Fruit fly (Drosophila melanogaster) whole organism, prepupa: Measurements from ENCODE around the gene Acbp3.
A peak's percentile ranks its signal among the peaks of the same experiment; 100 is the strongest.

Experiments
- Blimp-1 ChIP-seq: fragments of 200-800 bp; sonication (Bioruptor generic); optimal IDR thresholded peaks from 3 replicates; lab custom pipeline; 2017; ENCODE audit warnings: missing biosample characterization, missing genetic modification characterization, mild to moderate bottlenecking, moderate library complexity, missing genetic modification reagents
- CG11762 ChIP-seq: fragments of 200-800 bp; sonication (Bioruptor generic); optimal IDR thresholded peaks from 3 replicates; lab custom pipeline; 2016; ENCODE audit warnings: missing biosample characterization, missing genetic modification characterization; ENCODE audit not compliant: insufficient read depth
- CG15336 ChIP-seq: fragments of 200-800 bp; sonication (Bioruptor generic); IDR thresholded peaks from 2 replicates; pipeline ENCODE4 v1.3.6; 2022; ENCODE audit warnings: missing biosample characterization, missing genetic modification characterization
- CG16779 ChIP-seq: fragments of 200-800 bp; sonication (Bioruptor generic); optimal IDR thresholded peaks from 3 replicates; lab custom pipeline; 2017; ENCODE audit warnings: missing biosample characterization, mild to moderate bottlenecking, missing genetic modification characterization
- CG31627 ChIP-seq: fragments of 200-800 bp; sonication (Bioruptor generic); optimal IDR thresholded peaks from 3 replicates; lab custom pipeline; 2016; ENCODE audit warnings: missing biosample characterization, missing genetic modification characterization
- CG32006 ChIP-seq: fragments of 200-800 bp; sonication (Bioruptor generic); optimal IDR thresholded peaks from 3 replicates; lab custom pipeline; 2017; ENCODE audit warnings: missing biosample characterization, mild to moderate bottlenecking, missing genetic modification characterization
- CG34406 ChIP-seq: fragments of 200-800 bp; sonication (Bioruptor generic); optimal IDR thresholded peaks from 3 replicates; lab custom pipeline; 2016; ENCODE audit warnings: missing biosample characterization, missing genetic modification characterization
- CG3919 ChIP-seq: fragments of 200-800 bp; sonication (Bioruptor generic); optimal IDR thresholded peaks from 3 replicates; lab custom pipeline; 2016; ENCODE audit warnings: missing biosample characterization, missing genetic modification characterization
- CG4318 ChIP-seq: fragments of 200-800 bp; sonication (Bioruptor generic); optimal IDR thresholded peaks from 3 replicates; lab custom pipeline; 2017; ENCODE audit warnings: missing biosample characterization, mild to moderate bottlenecking, missing genetic modification characterization
- CG6163 ChIP-seq: fragments of 200-800 bp; sonication (Bioruptor generic); IDR thresholded peaks from 3 replicates; pipeline ENCODE4 v1.3.6; 2022; ENCODE audit warnings: missing biosample characterization, missing genetic modification characterization
- CG6276 ChIP-seq: fragments of 200-800 bp; sonication (Bioruptor generic); optimal IDR thresholded peaks from 2 replicates; lab custom pipeline; 2017; ENCODE audit warnings: missing biosample characterization, mild to moderate bottlenecking, missing genetic modification characterization
- CG6792 ChIP-seq: fragments of 200-800 bp; sonication (Bioruptor generic); optimal IDR thresholded peaks from 3 replicates; lab custom pipeline; 2016; ENCODE audit warnings: missing biosample characterization, missing genetic modification characterization
- CG7368 ChIP-seq: fragments of 200-800 bp; sonication (Bioruptor generic); optimal IDR thresholded peaks from 3 replicates; lab custom pipeline; 2016; ENCODE audit warnings: missing biosample characterization, missing genetic modification characterization
- CG8319 ChIP-seq: fragments of 200-800 bp; sonication (Bioruptor generic); optimal IDR thresholded peaks from 3 replicates; lab custom pipeline; 2016; ENCODE audit warnings: missing biosample characterization, missing genetic modification characterization
- CG8632 ChIP-seq: fragments of 200-800 bp; sonication (Bioruptor generic); optimal IDR thresholded peaks from 3 replicates; lab custom pipeline; 2016; ENCODE audit warnings: missing biosample characterization, missing genetic modification characterization
- Eip75B ChIP-seq: fragments of 200-800 bp; sonication (Bioruptor generic); optimal IDR thresholded peaks from 3 replicates; lab custom pipeline; 2016; ENCODE audit warnings: missing biosample characterization, missing genetic modification characterization
- Eip78C ChIP-seq: fragments of 200-800 bp; sonication (Bioruptor generic); peaks from one replicate; lab custom pipeline; 2016; ENCODE audit warnings: missing biosample characterization, missing genetic modification characterization
- Eip93F ChIP-seq: fragments of 200-800 bp; sonication (Bioruptor generic); optimal IDR thresholded peaks from 2 replicates; lab custom pipeline; 2016; ENCODE audit warnings: missing biosample characterization, mild to moderate bottlenecking, missing genetic modification characterization
- Ets21C ChIP-seq: fragments of 200-800 bp; sonication (Bioruptor generic); optimal IDR thresholded peaks from 3 replicates; lab custom pipeline; 2016; ENCODE audit warnings: missing biosample characterization, missing genetic modification characterization
- Ets96B ChIP-seq: fragments of 200-800 bp; optimal IDR thresholded peaks from 2 replicates; lab custom pipeline; 2019; ENCODE audit warnings: missing biosample characterization, mild to moderate bottlenecking, missing genetic modification characterization, moderate library complexity
- Gug ChIP-seq: fragments of 200-800 bp; sonication (Bioruptor generic); IDR thresholded peaks from 2 replicates; pipeline ENCODE4 v1.3.6; 2022; ENCODE audit warnings: missing biosample characterization, missing genetic modification characterization
- Hr38 ChIP-seq: sonication (Bioruptor generic); optimal IDR thresholded peaks from 2 replicates; lab custom pipeline; 2016; ENCODE audit warnings: missing biosample characterization, missing genetic modification characterization
- Hr39 ChIP-seq: fragments of 200-800 bp; sonication (Bioruptor generic); optimal IDR thresholded peaks from 2 replicates; lab custom pipeline; 2016; ENCODE audit warnings: missing biosample characterization, missing genetic modification characterization
- Hr4 ChIP-seq: fragments of 200-800 bp; sonication (Bioruptor generic); optimal IDR thresholded peaks from 3 replicates; lab custom pipeline; 2016; ENCODE audit warnings: missing biosample characterization, missing genetic modification characterization
- Lpt ChIP-seq: fragments of 200-800 bp; sonication (Bioruptor generic); optimal IDR thresholded peaks from 3 replicates; lab custom pipeline; 2016; ENCODE audit warnings: missing biosample characterization, missing genetic modification characterization
- Met ChIP-seq: fragments of 200-800 bp; sonication (Bioruptor generic); optimal IDR thresholded peaks from 3 replicates; lab custom pipeline; 2016; ENCODE audit warnings: missing biosample characterization, missing genetic modification characterization
- OdsH ChIP-seq: fragments of 200-800 bp; sonication (Bioruptor generic); optimal IDR thresholded peaks from 3 replicates; lab custom pipeline; 2016; ENCODE audit warnings: missing biosample characterization, missing genetic modification characterization
- Smox ChIP-seq: fragments of 200-800 bp; sonication (Bioruptor generic); optimal IDR thresholded peaks from 3 replicates; lab custom pipeline; 2016; ENCODE audit warnings: missing biosample characterization, missing genetic modification characterization
- Sox102F ChIP-seq: fragments of 200-800 bp; sonication (Bioruptor generic); optimal IDR thresholded peaks from 2 replicates; lab custom pipeline; 2016; ENCODE audit warnings: missing biosample characterization, mild to moderate bottlenecking, missing genetic modification characterization
- Sox14 ChIP-seq: fragments of 200-800 bp; sonication (Bioruptor generic); optimal IDR thresholded peaks from 3 replicates; lab custom pipeline; 2016; ENCODE audit warnings: missing biosample characterization, missing genetic modification characterization
- Sox15 ChIP-seq: fragments of 200-800 bp; sonication (Bioruptor generic); optimal IDR thresholded peaks from 3 replicates; lab custom pipeline; 2016; ENCODE audit warnings: missing biosample characterization, missing genetic modification characterization
- achi ChIP-seq: fragments of 200-800 bp; sonication (Bioruptor generic); optimal IDR thresholded peaks from 3 replicates; lab custom pipeline; 2016; ENCODE audit warnings: missing biosample characterization, missing genetic modification characterization
- acj6 ChIP-seq: fragments of 200-800 bp; sonication (Bioruptor generic); optimal IDR thresholded peaks from 3 replicates; lab custom pipeline; 2016; ENCODE audit warnings: missing biosample characterization, missing genetic modification characterization
- cyc ChIP-seq: fragments of 200-800 bp; sonication (Bioruptor generic); optimal IDR thresholded peaks from 3 replicates; lab custom pipeline; 2016; ENCODE audit warnings: missing biosample characterization, missing genetic modification characterization
- dac ChIP-seq: fragments of 200-800 bp; sonication (Bioruptor generic); optimal IDR thresholded peaks from 2 replicates; lab custom pipeline; 2017; ENCODE audit warnings: missing biosample characterization, mild to moderate bottlenecking, missing genetic modification characterization
- dsx ChIP-seq: fragments of 200-800 bp; optimal IDR thresholded peaks from 3 replicates; lab custom pipeline; 2019; ENCODE audit warnings: missing biosample characterization, mild to moderate bottlenecking, missing genetic modification characterization, moderate library complexity; ENCODE audit not compliant: poor library complexity, severe bottlenecking
- eg ChIP-seq: fragments of 200-800 bp; sonication (Bioruptor generic); IDR thresholded peaks from 3 replicates; pipeline ENCODE4 v1.3.6; 2022; ENCODE audit warnings: missing biosample characterization, missing genetic modification characterization
- esn ChIP-seq: fragments of 200-800 bp; sonication (Bioruptor generic); optimal IDR thresholded peaks from 2 replicates; lab custom pipeline; 2016; ENCODE audit warnings: missing biosample characterization, mild to moderate bottlenecking, missing genetic modification characterization, moderate library complexity
- fkh ChIP-seq: fragments of 200-800 bp; sonication (Bioruptor generic); optimal IDR thresholded peaks from 3 replicates; lab custom pipeline; 2017; ENCODE audit warnings: missing biosample characterization, mild to moderate bottlenecking, missing genetic modification characterization, moderate library complexity
- lz ChIP-seq: fragments of 200-800 bp; sonication (Bioruptor generic); optimal IDR thresholded peaks from 3 replicates; lab custom pipeline; 2016; ENCODE audit warnings: missing biosample characterization, missing genetic modification characterization
- net ChIP-seq: fragments of 200-800 bp; sonication (Bioruptor generic); optimal IDR thresholded peaks from 3 replicates; lab custom pipeline; 2016; ENCODE audit warnings: missing biosample characterization, missing genetic modification characterization
- pdm3 ChIP-seq: fragments of 200-800 bp; sonication (Bioruptor generic); optimal IDR thresholded peaks from 3 replicates; lab custom pipeline; 2016; ENCODE audit warnings: missing biosample characterization, missing genetic modification characterization
- spab ChIP-seq: fragments of 200-800 bp; sonication (Bioruptor generic); optimal IDR thresholded peaks from 2 replicates; lab custom pipeline; 2017; ENCODE audit warnings: missing biosample characterization, mild to moderate bottlenecking, missing genetic modification characterization, missing genetic modification reagents
- ss ChIP-seq, 2 experiments: fragments of 200-800 bp; sonication (Bioruptor generic); optimal IDR thresholded peaks; 2 replicates in 1 of 2; 3 replicates in 1 of 2; lab custom pipeline; 2017 to 2018; ENCODE audit warnings: mild to moderate bottlenecking in 2 of 2, missing biosample characterization in 2 of 2, missing genetic modification characterization in 2 of 2, moderate library complexity in 1 of 2
- svp ChIP-seq: fragments of 200-800 bp; sonication (Bioruptor generic); peaks from one replicate; lab custom pipeline; 2016; ENCODE audit warnings: missing biosample characterization, missing genetic modification characterization
- vri ChIP-seq: fragments of 200-800 bp; sonication (Bioruptor generic); optimal IDR thresholded peaks from 3 replicates; lab custom pipeline; 2016; ENCODE audit warnings: missing biosample characterization, mild to moderate bottlenecking, missing genetic modification characterization

Acbp3 gene

DNA sequence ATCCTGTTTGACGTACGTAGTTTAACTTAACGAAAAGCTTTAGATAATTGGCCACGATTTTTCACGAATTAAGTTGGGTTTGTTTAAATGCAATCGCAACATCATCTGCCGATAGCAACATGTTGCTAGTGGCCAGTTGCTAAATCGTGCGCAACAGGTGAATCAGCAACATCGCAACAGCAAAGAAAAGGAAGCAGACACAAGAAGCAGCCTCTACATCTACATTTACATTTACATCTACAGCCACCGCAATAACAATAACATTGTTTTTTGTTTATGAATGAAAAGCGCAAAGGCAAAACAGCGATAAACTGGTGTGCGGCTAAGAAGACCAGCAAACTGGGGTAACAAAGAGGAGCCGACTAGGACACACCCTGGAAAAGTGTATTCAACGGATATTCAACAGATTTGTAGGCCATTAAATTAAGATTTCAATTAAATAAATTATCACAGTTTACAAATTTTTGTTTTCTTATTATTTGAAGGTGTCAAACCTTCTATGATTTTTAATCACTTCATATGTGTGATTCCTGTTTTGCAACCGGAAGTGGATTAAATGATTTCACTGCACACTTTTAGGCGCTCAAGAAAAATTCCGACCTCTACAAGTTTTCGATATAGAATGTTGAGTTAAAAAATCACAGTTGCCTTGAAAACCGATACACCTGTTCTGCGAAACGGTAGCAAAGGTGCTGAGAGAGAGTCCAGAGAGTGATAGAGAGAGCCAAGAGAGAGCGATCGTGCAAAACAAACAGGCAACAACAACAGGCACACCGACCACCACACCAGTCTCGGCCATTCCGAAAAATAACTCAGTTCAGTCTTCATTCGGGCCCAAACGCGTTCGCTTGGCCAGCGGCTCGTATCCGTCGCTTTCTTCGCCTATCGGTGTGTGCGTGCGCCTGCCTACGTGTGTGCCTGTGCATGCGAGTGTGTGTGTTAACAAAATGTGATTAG is 3.3 kb downstream of the Acbp3 start, which contains the start of gene melt (continued):
- TF ChIP-seq Ets96B (peak; percentile 80), CG11762 (peak; percentile 82), dsx (GFP tag; lab: Kevin White, UChicago) (peak; percentile 68), OdsH (GFP tag; lab: Kevin White, UChicago) (peak; percentile 93), CG6276 (GFP tag; lab: Kevin White, UChicago) (peak; percentile 90), CG31627 (peak; percentile 94), pdm3 (GFP tag; lab: Kevin White, UChicago) (peak; percentile 91), CG34406 (GFP tag; lab: Kevin White, UChicago) (peak; percentile 91), Hr38 (GFP tag; lab: Kevin White, UChicago) (no peak), CG6163 (peak; percentile 72), CG3919 (GFP tag; lab: Kevin White, UChicago) (peak; percentile 93), spab (GFP tag; lab: Kevin White, UChicago) (peak; percentile 83), CG6792 (GFP tag; lab: Kevin White, UChicago) (peak; percentile 90), Ets21C (peak; percentile 88), Sox15 (peak; percentile 89), Gug (GFP tag; lab: Robert Waterston, UW) (peak; percentile 59), vri (GFP tag; lab: Kevin White, UChicago) (peak; percentile 75), Hr39 (GFP tag; lab: Kevin White, UChicago) (peak; percentile 92), eg (GFP tag; lab: Robert Waterston, UW) (peak; percentile 72), dac (GFP tag; lab: Kevin White, UChicago) (peak; percentile 79), CG16779 (tag; lab: Kevin White, UChicago) (peak; percentile 84), CG4318 (GFP tag; lab: Kevin White, UChicago) (peak; percentile 88), Eip75B (GFP tag; lab: Kevin White, UChicago) (peak; percentile 94), fkh (GFP tag; lab: Kevin White, UChicago) (peak; percentile 66), net (GFP tag; lab: Kevin White, UChicago) (peak; percentile 92), ss (GFP tag; optimal IDR thresholded peaks at IDR 0.05; lab: Kevin White, UChicago) (peak; percentile 59 to 84), cyc (GFP tag; lab: Kevin White, UChicago) (peak; percentile 91), CG8632 (GFP tag; lab: Kevin White, UChicago) (peak; percentile 84), esn (peak; percentile 95)

DNA sequence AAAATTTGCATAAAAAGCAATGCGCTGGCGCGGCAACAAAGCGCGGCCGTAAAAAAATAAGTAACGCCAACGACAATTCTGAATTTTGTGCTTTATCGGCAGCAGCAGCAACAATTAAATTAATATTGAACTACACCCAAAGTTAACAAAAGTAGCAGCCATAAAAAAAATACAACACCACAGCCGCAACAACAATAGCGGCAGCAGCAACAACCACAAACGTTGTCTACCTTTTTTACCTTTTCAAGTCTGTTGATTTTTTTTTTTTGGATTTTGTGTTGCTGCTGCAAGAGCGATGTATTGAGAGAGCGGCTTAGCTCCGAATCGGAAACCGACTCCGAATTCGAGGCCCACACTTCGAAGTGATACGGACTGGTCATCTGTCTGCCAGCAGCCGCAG is 4.1 kb downstream of the Acbp3 start:
- TF ChIP-seq Eip75B (GFP tag; lab: Kevin White, UChicago): no peak
- no peak for TF ChIP-seq Lpt (GFP tag; lab: Kevin White, UChicago)
- peak; percentile 37 for TF ChIP-seq Eip78C
- TF ChIP-seq Sox14 (GFP tag; lab: Kevin White, UChicago): no peak
- no peak for TF ChIP-seq CG31627
- no peak for TF ChIP-seq svp (GFP tag; lab: Kevin White, UChicago)
- TF ChIP-seq CG11762: no peak
- peak; percentile 9 for TF ChIP-seq CG34406 (GFP tag; lab: Kevin White, UChicago)
- TF ChIP-seq Eip93F (GFP tag; lab: Kevin White, UChicago): no peak
- TF ChIP-seq Blimp-1 (GFP tag; lab: Kevin White, UChicago): no peak
- TF ChIP-seq net (GFP tag; lab: Kevin White, UChicago): no peak
- TF ChIP-seq spab (GFP tag; lab: Kevin White, UChicago): peak; percentile 58
- TF ChIP-seq Ets21C: no peak
- TF ChIP-seq achi (GFP tag; lab: Kevin White, UChicago): no peak
- no peak for TF ChIP-seq CG16779 (tag; lab: Kevin White, UChicago)
- TF ChIP-seq Hr38 (GFP tag; lab: Kevin White, UChicago): no peak
- no peak for TF ChIP-seq fkh (GFP tag; lab: Kevin White, UChicago)
- TF ChIP-seq eg (GFP tag; lab: Robert Waterston, UW): peak; percentile 82
- no peak for TF ChIP-seq lz (GFP tag; lab: Kevin White, UChicago)
- TF ChIP-seq Met: no peak
- TF ChIP-seq CG6163: peak; percentile 85
- no peak for TF ChIP-seq Smox
- no peak for TF ChIP-seq CG8319 (GFP tag; lab: Kevin White, UChicago)
- no peak for TF ChIP-seq dac (GFP tag; lab: Kevin White, UChicago)
- TF ChIP-seq acj6 (GFP tag; lab: Kevin White, UChicago): no peak
- peak; percentile 4 for TF ChIP-seq CG32006 (GFP tag; lab: Kevin White, UChicago)
- TF ChIP-seq Sox102F (GFP tag; lab: Kevin White, UChicago): no peak
- TF ChIP-seq CG7368 (GFP tag; lab: Kevin White, UChicago): peak; percentile 10
- no peak for TF ChIP-seq Hr4 (GFP tag; lab: Kevin White, UChicago)
- no peak for TF ChIP-seq CG4318 (GFP tag; lab: Kevin White, UChicago)
- TF ChIP-seq CG15336 (GFP tag; lab: Robert Waterston, UW): peak; percentile 23; the same call in 1 of the 2 replicates
- TF ChIP-seq dsx (GFP tag; lab: Kevin White, UChicago): no peak
